Fruit fly (Drosophila melanogaster): ENCODE measurements around the gene CG8300.

DNA sequence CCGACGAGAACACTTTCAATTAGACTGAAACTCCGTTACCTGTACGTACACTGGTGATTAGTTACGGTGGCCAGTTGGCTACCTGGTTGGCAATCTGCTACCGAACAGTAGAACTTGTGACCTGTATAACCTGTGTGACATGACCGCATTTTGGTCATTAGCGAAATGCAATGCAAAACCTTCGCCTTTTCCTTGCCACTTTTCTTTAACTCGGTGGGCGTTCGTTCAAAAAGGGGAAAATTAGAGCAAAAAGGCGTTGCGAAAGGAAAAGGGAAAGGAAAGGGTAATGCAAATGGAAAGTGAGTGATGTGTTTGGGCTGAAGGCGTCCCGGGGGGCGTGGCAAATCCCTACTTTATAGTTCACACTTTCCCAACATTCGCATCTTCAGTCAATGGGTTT, 45.7 kb upstream of the CG8300 start:
- no peak for TF ChIP-seq cic (GFP tag; optimal IDR thresholded peaks at IDR 0.05)
- TF ChIP-seq CG1620 (GFP tag; optimal IDR thresholded peaks at IDR 0.05), result no peak
- TF ChIP-seq Hr96 (GFP tag; optimal IDR thresholded peaks at IDR 0.05), result no peak
- no peak for TF ChIP-seq CG33017 (tag; optimal IDR thresholded peaks at IDR 0.05)
- no peak for TF ChIP-seq CG12768 (GFP tag; optimal IDR thresholded peaks at IDR 0.05)
- TF ChIP-seq CG14711 (tag; optimal IDR thresholded peaks at IDR 0.05), result no peak
- no peak for TF ChIP-seq Mnt (GFP tag; optimal IDR thresholded peaks at IDR 0.05)
- no peak for TF ChIP-seq CG7045 (GFP tag; optimal IDR thresholded peaks at IDR 0.05)
- no peak for TF ChIP-seq ovo (GFP tag; optimal IDR thresholded peaks at IDR 0.05)
- no peak for TF ChIP-seq Crg-1 (GFP tag; optimal IDR thresholded peaks at IDR 0.05)
- no peak for TF ChIP-seq cnc (optimal IDR thresholded peaks at IDR 0.05)
- no peak for TF ChIP-seq kay (GFP tag; ENCODE audit: borderline replicate concordance)
- no peak for TF ChIP-seq CG11617 (GFP tag; optimal IDR thresholded peaks at IDR 0.05)

All from whole organism, adult.